Fruit fly (Drosophila melanogaster) whole organism, prepupa: ENCODE measurements around the gene Acp36DE.
A peak's percentile ranks its signal among the peaks of the same experiment; 100 is the strongest.

ENCODE experiments used
- Blimp-1 ChIP-seq: fragments of 200-800 bp; sonication (Bioruptor generic); optimal IDR thresholded peaks from 3 replicates; lab custom pipeline; 2017; ENCODE audit warnings: missing biosample characterization, missing genetic modification characterization, mild to moderate bottlenecking, moderate library complexity, missing genetic modification reagents
- CG10631 ChIP-seq: fragments of 200-800 bp; sonication (Bioruptor generic); optimal IDR thresholded peaks from 2 replicates; lab custom pipeline; 2016; ENCODE audit warnings: missing biosample characterization, missing genetic modification characterization
- CG10669 ChIP-seq: fragments of 200-800 bp; sonication (Bioruptor generic); optimal IDR thresholded peaks from 3 replicates; lab custom pipeline; 2018; ENCODE audit warnings: missing biosample characterization, mild to moderate bottlenecking, missing genetic modification characterization, moderate library complexity
- CG11294 ChIP-seq: fragments of 200-800 bp; sonication (Bioruptor generic); IDR thresholded peaks from 2 replicates; pipeline ENCODE4 v1.3.6; 2022; ENCODE audit warnings: missing biosample characterization, missing genetic modification characterization
- CG11762 ChIP-seq: fragments of 200-800 bp; sonication (Bioruptor generic); optimal IDR thresholded peaks from 3 replicates; lab custom pipeline; 2016; ENCODE audit warnings: missing biosample characterization, missing genetic modification characterization; ENCODE audit not compliant: insufficient read depth
- CG1621 ChIP-seq: fragments of 200-800 bp; sonication (Bioruptor generic); optimal IDR thresholded peaks from 3 replicates; lab custom pipeline; 2018; ENCODE audit warnings: missing biosample characterization, mild to moderate bottlenecking, missing genetic modification characterization
- CG16779 ChIP-seq: fragments of 200-800 bp; sonication (Bioruptor generic); optimal IDR thresholded peaks from 3 replicates; lab custom pipeline; 2017; ENCODE audit warnings: missing biosample characterization, mild to moderate bottlenecking, missing genetic modification characterization
- CG31627 ChIP-seq: fragments of 200-800 bp; sonication (Bioruptor generic); optimal IDR thresholded peaks from 3 replicates; lab custom pipeline; 2016; ENCODE audit warnings: missing biosample characterization, missing genetic modification characterization
- CG32006 ChIP-seq: fragments of 200-800 bp; sonication (Bioruptor generic); optimal IDR thresholded peaks from 3 replicates; lab custom pipeline; 2017; ENCODE audit warnings: missing biosample characterization, mild to moderate bottlenecking, missing genetic modification characterization
- CG34406 ChIP-seq: fragments of 200-800 bp; sonication (Bioruptor generic); optimal IDR thresholded peaks from 3 replicates; lab custom pipeline; 2016; ENCODE audit warnings: missing biosample characterization, missing genetic modification characterization
- CG3919 ChIP-seq: fragments of 200-800 bp; sonication (Bioruptor generic); optimal IDR thresholded peaks from 3 replicates; lab custom pipeline; 2016; ENCODE audit warnings: missing biosample characterization, missing genetic modification characterization
- CG6163 ChIP-seq: fragments of 200-800 bp; sonication (Bioruptor generic); IDR thresholded peaks from 3 replicates; pipeline ENCODE4 v1.3.6; 2022; ENCODE audit warnings: missing biosample characterization, missing genetic modification characterization
- CG6276 ChIP-seq: fragments of 200-800 bp; sonication (Bioruptor generic); optimal IDR thresholded peaks from 2 replicates; lab custom pipeline; 2017; ENCODE audit warnings: missing biosample characterization, mild to moderate bottlenecking, missing genetic modification characterization
- CG6792 ChIP-seq: fragments of 200-800 bp; sonication (Bioruptor generic); optimal IDR thresholded peaks from 3 replicates; lab custom pipeline; 2016; ENCODE audit warnings: missing biosample characterization, missing genetic modification characterization
- CG6808 ChIP-seq: fragments of 200-800 bp; sonication (Bioruptor generic); optimal IDR thresholded peaks from 3 replicates; lab custom pipeline; 2017; ENCODE audit warnings: missing biosample characterization, missing genetic modification characterization, mild to moderate bottlenecking, moderate library complexity, missing genetic modification reagents
- CG6854 ChIP-seq: fragments of 200-800 bp; sonication (Bioruptor generic); optimal IDR thresholded peaks from 2 replicates; lab custom pipeline; 2017; ENCODE audit warnings: missing biosample characterization, mild to moderate bottlenecking, missing genetic modification characterization
- CG7368 ChIP-seq: fragments of 200-800 bp; sonication (Bioruptor generic); optimal IDR thresholded peaks from 3 replicates; lab custom pipeline; 2016; ENCODE audit warnings: missing biosample characterization, missing genetic modification characterization
- CG8319 ChIP-seq: fragments of 200-800 bp; sonication (Bioruptor generic); optimal IDR thresholded peaks from 3 replicates; lab custom pipeline; 2016; ENCODE audit warnings: missing biosample characterization, missing genetic modification characterization
- CG9139 ChIP-seq: fragments of 200-800 bp; sonication (Bioruptor generic); optimal IDR thresholded peaks from 3 replicates; lab custom pipeline; 2017; ENCODE audit warnings: missing biosample characterization, mild to moderate bottlenecking, missing genetic modification characterization
- Eip78C ChIP-seq: fragments of 200-800 bp; sonication (Bioruptor generic); peaks from one replicate; lab custom pipeline; 2016; ENCODE audit warnings: missing biosample characterization, missing genetic modification characterization
- Ets96B ChIP-seq: fragments of 200-800 bp; optimal IDR thresholded peaks from 2 replicates; lab custom pipeline; 2019; ENCODE audit warnings: missing biosample characterization, mild to moderate bottlenecking, missing genetic modification characterization, moderate library complexity
- Hr38 ChIP-seq: sonication (Bioruptor generic); optimal IDR thresholded peaks from 2 replicates; lab custom pipeline; 2016; ENCODE audit warnings: missing biosample characterization, missing genetic modification characterization
- Hr4 ChIP-seq: fragments of 200-800 bp; sonication (Bioruptor generic); optimal IDR thresholded peaks from 3 replicates; lab custom pipeline; 2016; ENCODE audit warnings: missing biosample characterization, missing genetic modification characterization
- Met ChIP-seq: fragments of 200-800 bp; sonication (Bioruptor generic); optimal IDR thresholded peaks from 3 replicates; lab custom pipeline; 2016; ENCODE audit warnings: missing biosample characterization, missing genetic modification characterization
- OdsH ChIP-seq: fragments of 200-800 bp; sonication (Bioruptor generic); optimal IDR thresholded peaks from 3 replicates; lab custom pipeline; 2016; ENCODE audit warnings: missing biosample characterization, missing genetic modification characterization
- Sox102F ChIP-seq: fragments of 200-800 bp; sonication (Bioruptor generic); optimal IDR thresholded peaks from 2 replicates; lab custom pipeline; 2016; ENCODE audit warnings: missing biosample characterization, mild to moderate bottlenecking, missing genetic modification characterization
- Sox15 ChIP-seq: fragments of 200-800 bp; sonication (Bioruptor generic); optimal IDR thresholded peaks from 3 replicates; lab custom pipeline; 2016; ENCODE audit warnings: missing biosample characterization, missing genetic modification characterization
- achi ChIP-seq: fragments of 200-800 bp; sonication (Bioruptor generic); optimal IDR thresholded peaks from 3 replicates; lab custom pipeline; 2016; ENCODE audit warnings: missing biosample characterization, missing genetic modification characterization
- cyc ChIP-seq: fragments of 200-800 bp; sonication (Bioruptor generic); optimal IDR thresholded peaks from 3 replicates; lab custom pipeline; 2016; ENCODE audit warnings: missing biosample characterization, missing genetic modification characterization
- dsx ChIP-seq: fragments of 200-800 bp; optimal IDR thresholded peaks from 3 replicates; lab custom pipeline; 2019; ENCODE audit warnings: missing biosample characterization, mild to moderate bottlenecking, missing genetic modification characterization, moderate library complexity; ENCODE audit not compliant: poor library complexity, severe bottlenecking
- eg ChIP-seq: fragments of 200-800 bp; sonication (Bioruptor generic); IDR thresholded peaks from 3 replicates; pipeline ENCODE4 v1.3.6; 2022; ENCODE audit warnings: missing biosample characterization, missing genetic modification characterization
- esn ChIP-seq: fragments of 200-800 bp; sonication (Bioruptor generic); optimal IDR thresholded peaks from 2 replicates; lab custom pipeline; 2016; ENCODE audit warnings: missing biosample characterization, mild to moderate bottlenecking, missing genetic modification characterization, moderate library complexity
- fd59A ChIP-seq: fragments of 200-800 bp; sonication (Bioruptor generic); optimal IDR thresholded peaks from 2 replicates; lab custom pipeline; 2017; ENCODE audit warnings: missing biosample characterization, mild to moderate bottlenecking, missing genetic modification characterization, missing genetic modification reagents
- fd85E ChIP-seq: fragments of 200-800 bp; sonication (Bioruptor generic); optimal IDR thresholded peaks from 3 replicates; lab custom pipeline; 2016; ENCODE audit warnings: missing biosample characterization, missing genetic modification characterization
- fkh ChIP-seq: fragments of 200-800 bp; sonication (Bioruptor generic); optimal IDR thresholded peaks from 3 replicates; lab custom pipeline; 2017; ENCODE audit warnings: missing biosample characterization, mild to moderate bottlenecking, missing genetic modification characterization, moderate library complexity
- lz ChIP-seq: fragments of 200-800 bp; sonication (Bioruptor generic); optimal IDR thresholded peaks from 3 replicates; lab custom pipeline; 2016; ENCODE audit warnings: missing biosample characterization, missing genetic modification characterization
- net ChIP-seq: fragments of 200-800 bp; sonication (Bioruptor generic); optimal IDR thresholded peaks from 3 replicates; lab custom pipeline; 2016; ENCODE audit warnings: missing biosample characterization, missing genetic modification characterization
- pdm3 ChIP-seq: fragments of 200-800 bp; sonication (Bioruptor generic); optimal IDR thresholded peaks from 3 replicates; lab custom pipeline; 2016; ENCODE audit warnings: missing biosample characterization, missing genetic modification characterization
- salr ChIP-seq, 2 experiments: fragments of 200-800 bp; sonication (Bioruptor generic); optimal IDR thresholded peaks; 3 replicates each; lab custom pipeline; 2016 to 2018; ENCODE audit warnings: missing biosample characterization in 2 of 2, missing genetic modification characterization in 2 of 2, mild to moderate bottlenecking in 1 of 2
- spab ChIP-seq: fragments of 200-800 bp; sonication (Bioruptor generic); optimal IDR thresholded peaks from 2 replicates; lab custom pipeline; 2017; ENCODE audit warnings: missing biosample characterization, mild to moderate bottlenecking, missing genetic modification characterization, missing genetic modification reagents
- ss ChIP-seq, 2 experiments: fragments of 200-800 bp; sonication (Bioruptor generic); optimal IDR thresholded peaks; 2 replicates in 1 of 2; 3 replicates in 1 of 2; lab custom pipeline; 2017 to 2018; ENCODE audit warnings: mild to moderate bottlenecking in 2 of 2, missing biosample characterization in 2 of 2, missing genetic modification characterization in 2 of 2, moderate library complexity in 1 of 2
- vri ChIP-seq: fragments of 200-800 bp; sonication (Bioruptor generic); optimal IDR thresholded peaks from 3 replicates; lab custom pipeline; 2016; ENCODE audit warnings: missing biosample characterization, mild to moderate bottlenecking, missing genetic modification characterization

Gene Acp36DE

DNA sequence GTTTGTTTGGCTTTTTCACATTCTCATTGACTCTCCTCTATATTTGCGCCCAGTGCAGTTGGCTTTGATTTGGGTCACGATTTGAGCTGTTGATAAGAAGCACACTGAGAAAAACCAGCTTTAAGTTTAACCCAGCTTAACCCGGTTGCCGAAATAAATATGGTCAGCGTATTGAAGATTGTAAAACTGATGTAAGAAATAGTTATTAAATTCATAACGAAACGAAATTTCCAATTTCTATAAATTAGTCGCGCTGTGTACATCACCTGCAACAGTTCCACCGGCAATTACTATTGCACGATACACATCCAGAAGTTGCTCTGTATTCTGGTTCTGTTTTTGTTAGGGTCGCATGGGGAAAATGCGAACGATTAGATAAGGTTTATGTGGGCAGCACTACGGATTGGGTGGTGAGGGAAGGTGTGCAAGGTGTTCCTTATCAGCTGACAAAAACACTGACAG, 33.7 kb downstream of the Acp36DE start (continued):
- TF ChIP-seq CG10669 (GFP tag; lab: Kevin White, UChicago) (peak; percentile 44), ss (GFP tag; optimal IDR thresholded peaks at IDR 0.05; lab: Kevin White, UChicago) (no peak), Sox102F (peak; percentile 40), CG8319 (GFP tag; lab: Kevin White, UChicago) (peak; percentile 45), net (GFP tag; lab: Kevin White, UChicago) (peak; percentile 45), CG6792 (GFP tag; lab: Kevin White, UChicago) (peak; percentile 61), CG11294 (peak; percentile 75), Ets96B (tag; lab: Kevin White, UChicago) (peak; percentile 32), CG7368 (GFP tag; lab: Kevin White, UChicago) (peak; percentile 51), Met (GFP tag; lab: Kevin White, UChicago) (peak; percentile 70), cyc (GFP tag; lab: Kevin White, UChicago) (peak; percentile 57), CG6163 (GFP tag; lab: Robert Waterston, UW) (peak; percentile 86), Sox15 (GFP tag; lab: Kevin White, UChicago) (peak; percentile 23), Hr38 (GFP tag; lab: Kevin White, UChicago) (no peak), OdsH (GFP tag; lab: Kevin White, UChicago) (peak; percentile 56), CG6808 (GFP tag; lab: Kevin White, UChicago) (no peak), CG9139 (GFP tag; lab: Kevin White, UChicago) (no peak), Blimp-1 (GFP tag; lab: Kevin White, UChicago) (no peak), CG6854 (GFP tag; lab: Kevin White, UChicago) (no peak), CG32006 (GFP tag; lab: Kevin White, UChicago) (peak; percentile 78), Eip78C (GFP tag; lab: Kevin White, UChicago) (peak; percentile 82), CG11762 (GFP tag; lab: Kevin White, UChicago) (peak; percentile 29), CG6276 (GFP tag; lab: Kevin White, UChicago) (peak; percentile 53), CG1621 (tag; lab: Kevin White, UChicago) (no peak), fkh (peak; percentile 65)

- TF ChIP-seq Eip78C (GFP tag; lab: Kevin White, UChicago) (no peak), Met (GFP tag; lab: Kevin White, UChicago) (no peak), achi (GFP tag; lab: Kevin White, UChicago) (no peak), spab (GFP tag; lab: Kevin White, UChicago) (no peak), CG1621 (tag; lab: Kevin White, UChicago) (no peak), pdm3 (no peak), CG34406 (GFP tag; lab: Kevin White, UChicago) (no peak), CG10669 (GFP tag; lab: Kevin White, UChicago) (no peak)
These were observed 37.9 kb downstream of the Acp36DE start for dm6 chr2L:18320933-18321332.

- TF ChIP-seq fd85E (GFP tag; lab: Kevin White, UChicago) (no peak), Eip78C (GFP tag; lab: Kevin White, UChicago) (peak; percentile 77), CG6854 (GFP tag; lab: Kevin White, UChicago) (peak; percentile 74), eg (peak; percentile 57; the same call in 2 of the 3 replicates), achi (GFP tag; lab: Kevin White, UChicago) (peak; percentile 8), CG3919 (GFP tag; lab: Kevin White, UChicago) (peak; percentile 29), CG6276 (GFP tag; lab: Kevin White, UChicago) (peak; percentile 5), CG31627 (GFP tag; lab: Kevin White, UChicago) (no peak), Met (GFP tag; lab: Kevin White, UChicago) (peak; percentile 25), CG1621 (tag; lab: Kevin White, UChicago) (peak; percentile 59), CG11294 (peak; percentile 28; the same call in 1 of the 2 replicates), OdsH (GFP tag; lab: Kevin White, UChicago) (peak; percentile 28), CG11762 (GFP tag; lab: Kevin White, UChicago) (no peak), salr (GFP tag; optimal IDR thresholded peaks at IDR 0.05; lab: Kevin White, UChicago) (peak; percentile 5 to 23), ss (GFP tag; optimal IDR thresholded peaks at IDR 0.05; lab: Kevin White, UChicago) (peak; percentile 51 to 66), CG16779 (peak; percentile 19), Hr4 (GFP tag; lab: Kevin White, UChicago) (peak; percentile 39), lz (peak; percentile 38), CG7368 (GFP tag; lab: Kevin White, UChicago) (no peak), fd59A (GFP tag; lab: Kevin White, UChicago) (no peak), esn (GFP tag; lab: Kevin White, UChicago) (peak; percentile 25), CG10631 (no peak), CG32006 (GFP tag; lab: Kevin White, UChicago) (peak; percentile 57), CG9139 (GFP tag; lab: Kevin White, UChicago) (peak; percentile 39), dsx (GFP tag; lab: Kevin White, UChicago) (peak; percentile 72), CG10669 (GFP tag; lab: Kevin White, UChicago) (no peak), vri (GFP tag; lab: Kevin White, UChicago) (peak; percentile 74), CG6808 (GFP tag; lab: Kevin White, UChicago) (no peak)
These were observed 39.1 kb downstream of the Acp36DE start, which contains the start of gene Fas3 for dm6 chr2L:18319577-18320316. Gene Fas3 (plus strand): TSS chr2L:18320102.
